Fruit fly (Drosophila melanogaster): ENCODE data around the gene bdwf.

bdwf gene

DNA sequence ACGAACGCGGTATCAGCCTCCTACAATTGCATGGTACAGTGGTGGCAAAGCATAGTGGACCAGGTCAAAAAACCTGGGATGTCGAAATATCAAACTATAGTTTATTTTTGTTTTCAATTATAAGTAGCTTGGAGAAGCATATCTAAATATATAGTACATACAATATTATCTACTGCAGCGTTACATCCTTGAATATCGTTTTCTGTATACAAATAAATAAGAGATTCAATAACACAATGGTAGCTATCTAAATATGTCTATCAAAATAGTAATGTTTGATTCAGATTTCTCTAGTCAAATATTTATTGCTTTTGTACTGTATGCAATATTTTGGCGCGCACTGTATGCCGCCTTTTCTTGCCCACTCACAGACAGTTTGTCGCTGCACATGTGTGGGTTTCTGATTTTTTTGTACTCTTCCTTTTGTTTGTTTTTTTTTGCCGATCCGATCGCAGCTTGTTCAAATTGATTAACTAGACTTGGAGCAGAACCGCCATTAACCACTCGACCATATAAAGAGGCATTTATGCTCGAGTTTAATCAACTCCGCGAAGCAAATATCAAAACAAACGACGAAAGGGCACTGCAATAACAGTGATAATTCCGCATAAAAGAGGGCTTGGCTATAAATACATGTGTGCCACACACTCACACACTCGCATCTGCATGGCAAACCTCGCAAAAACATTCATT is 37.9 kb upstream of the bdwf start:
- TF ChIP-seq EcR (GFP tag; optimal IDR thresholded peaks at IDR 0.05) (peak; percentile 92), Ets98B (GFP tag; IDR thresholded peaks at IDR 0.05) (peak; percentile 94), CG34367 (tag; optimal IDR thresholded peaks at IDR 0.05) (peak; percentile 96), Snoo (tag; optimal IDR thresholded peaks at IDR 0.05) (peak; percentile 97), CG8301 (tag; optimal IDR thresholded peaks at IDR 0.05) (peak; percentile 98), CG15710 (tag; optimal IDR thresholded peaks at IDR 0.05) (peak; percentile 97), CG10348 (GFP tag; IDR thresholded peaks at IDR 0.05) (peak; percentile 74), gl (tag; optimal IDR thresholded peaks at IDR 0.05) (peak; percentile 89), Pif1B (GFP tag; optimal IDR thresholded peaks at IDR 0.05) (peak; percentile 95), CG13204 (GFP tag; optimal IDR thresholded peaks at IDR 0.05) (peak; percentile 94), CG4496 (GFP tag; IDR thresholded peaks at IDR 0.05) (peak; percentile 96), CG8159 (tag; optimal IDR thresholded peaks at IDR 0.05) (peak; percentile 98), rn (GFP tag; IDR thresholded peaks at IDR 0.05) (peak; percentile 92), CG9948 (tag; optimal IDR thresholded peaks at IDR 0.05) (peak; percentile 97), D1 (tag; optimal IDR thresholded peaks at IDR 0.05) (peak; percentile 99), CG17806 (tag; optimal IDR thresholded peaks at IDR 0.05) (peak; percentile 97), CG12605 (GFP tag; IDR thresholded peaks at IDR 0.05) (peak; percentile 90), fd96Ca (GFP tag; IDR thresholded peaks at IDR 0.05) (peak; percentile 88), CG32121 (GFP tag; IDR thresholded peaks at IDR 0.05) (peak; percentile 96), Pif1A (GFP tag; optimal IDR thresholded peaks at IDR 0.05) (peak; percentile 98), CG14655 (GFP tag; optimal IDR thresholded peaks at IDR 0.05) (peak; percentile 99)

DNA sequence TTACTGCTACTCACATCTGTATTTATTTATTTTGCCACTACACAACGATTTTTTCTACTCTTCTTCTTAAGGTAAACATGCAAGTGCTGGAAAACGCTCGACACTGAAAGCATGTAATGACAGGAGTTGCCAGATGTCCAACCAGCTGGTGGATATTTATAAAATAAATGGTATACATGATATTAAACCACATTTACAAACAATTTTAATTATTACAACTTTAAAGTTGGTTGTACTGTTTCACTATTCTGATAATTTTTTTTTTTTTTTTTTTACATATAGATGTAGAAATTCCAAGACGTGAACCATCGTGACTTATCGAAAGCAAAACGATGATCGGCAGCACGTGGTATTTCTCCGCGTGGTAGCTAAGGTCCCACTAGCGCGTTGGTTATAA is 36.9 kb upstream of the bdwf start, which contains the start of the genes Keap1 and kuk:
Gene Keap1 (minus strand): TSS at position 87 of the 397 bp plus-strand sequence.
Gene kuk (plus strand): TSS at position 386 of the 397 bp plus-strand sequence.
- TF ChIP-seq CG14655 (GFP tag; optimal IDR thresholded peaks at IDR 0.05) (peak; percentile 13), CG15710 (tag; optimal IDR thresholded peaks at IDR 0.05) (peak; percentile 48), CG8301 (tag; optimal IDR thresholded peaks at IDR 0.05) (no peak), rn (GFP tag; IDR thresholded peaks at IDR 0.05) (0 out of 2 replicates have a peak, but pooled peaks have one; percentile 16), Snoo (tag; optimal IDR thresholded peaks at IDR 0.05) (peak; percentile 3), CG9948 (tag; optimal IDR thresholded peaks at IDR 0.05) (peak; percentile 7), CG4496 (GFP tag; IDR thresholded peaks at IDR 0.05) (peak; percentile 69; the same call in 2 of the 3 replicates), Pif1A (GFP tag; optimal IDR thresholded peaks at IDR 0.05) (no peak), CG8159 (tag; optimal IDR thresholded peaks at IDR 0.05) (peak; percentile 17), Ets98B (GFP tag; IDR thresholded peaks at IDR 0.05) (peak; percentile 22; the same call in 1 of the 2 replicates), gl (tag; optimal IDR thresholded peaks at IDR 0.05) (no peak)

DNA sequence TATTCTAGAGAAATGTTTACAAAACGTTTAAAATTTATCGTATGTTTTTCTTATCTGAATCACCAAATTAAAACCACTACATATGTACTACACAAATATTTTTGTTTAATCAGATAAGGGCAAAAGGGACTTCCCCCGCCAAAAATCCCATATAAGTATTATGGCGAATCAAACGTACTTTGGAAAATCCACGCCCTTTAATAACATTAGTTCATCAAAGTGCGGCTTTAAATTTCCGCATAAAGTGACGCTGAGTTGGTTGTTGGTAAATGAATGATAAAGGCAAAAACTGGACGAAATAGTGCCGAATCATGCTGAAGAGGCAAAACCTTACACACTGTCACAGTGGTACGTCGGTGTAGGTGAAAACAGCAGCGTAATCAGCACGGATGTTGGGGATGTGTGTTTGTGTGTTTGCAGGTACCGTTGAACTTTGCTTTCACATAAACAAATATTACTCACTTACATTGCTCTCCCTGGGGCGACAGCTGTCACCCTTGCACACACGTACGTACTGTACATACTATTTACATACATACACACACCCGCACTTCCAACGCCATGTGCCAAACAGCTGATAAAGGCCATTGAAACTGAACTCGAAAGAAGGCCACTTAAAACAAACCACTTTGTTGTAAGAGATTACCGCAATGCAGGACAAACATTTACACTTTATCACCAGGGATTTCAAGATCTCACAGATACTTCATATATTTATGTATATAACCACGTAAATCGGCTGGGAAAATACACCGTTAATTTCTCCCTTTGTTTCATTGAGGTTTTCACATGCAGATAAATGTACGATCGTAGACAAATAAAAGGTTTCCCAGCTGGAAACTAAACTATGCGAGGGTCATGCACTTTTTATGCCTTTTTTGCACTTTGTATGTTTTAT is 36.3 kb upstream of the bdwf start:
- no peak for TF ChIP-seq CG14655 (GFP tag; optimal IDR thresholded peaks at IDR 0.05)
- no peak for TF ChIP-seq Snoo (tag; optimal IDR thresholded peaks at IDR 0.05)
- TF ChIP-seq EcR (GFP tag; optimal IDR thresholded peaks at IDR 0.05) = peak; percentile 96
- TF ChIP-seq D1 (tag; optimal IDR thresholded peaks at IDR 0.05) = peak; percentile 57
- TF ChIP-seq CG17806 (tag; optimal IDR thresholded peaks at IDR 0.05) = no peak
- TF ChIP-seq CG8159 (tag; optimal IDR thresholded peaks at IDR 0.05) = no peak
- no peak for TF ChIP-seq CG8301 (tag; optimal IDR thresholded peaks at IDR 0.05)
- TF ChIP-seq CG12605 (GFP tag; IDR thresholded peaks at IDR 0.05) = peak; percentile 36; the same call in 1 of the 2 replicates
- TF ChIP-seq CG34367 (tag; optimal IDR thresholded peaks at IDR 0.05) = no peak
- TF ChIP-seq Ets98B (GFP tag; IDR thresholded peaks at IDR 0.05) = peak; percentile 12; the same call in 1 of the 2 replicates
- TF ChIP-seq CG10348 (GFP tag; IDR thresholded peaks at IDR 0.05) = no peak
- no peak for TF ChIP-seq CG15710 (tag; optimal IDR thresholded peaks at IDR 0.05)
- peak; percentile 8 for TF ChIP-seq Pif1A (GFP tag; optimal IDR thresholded peaks at IDR 0.05)
- no peak for TF ChIP-seq CG32121 (GFP tag; IDR thresholded peaks at IDR 0.05)
- peak; percentile 8 for TF ChIP-seq CG13204 (GFP tag; optimal IDR thresholded peaks at IDR 0.05)
- peak; percentile 44; the same call in 1 of the 3 replicates for TF ChIP-seq CG4496 (GFP tag; IDR thresholded peaks at IDR 0.05)
- peak; percentile 65 for TF ChIP-seq gl (tag; optimal IDR thresholded peaks at IDR 0.05)
- TF ChIP-seq CG9948 (tag; optimal IDR thresholded peaks at IDR 0.05) = no peak
- no peak for TF ChIP-seq fd96Ca (GFP tag; IDR thresholded peaks at IDR 0.05)
- peak; percentile 21 for TF ChIP-seq Pif1B (GFP tag; optimal IDR thresholded peaks at IDR 0.05)

- TF ChIP-seq CG34367 (tag; optimal IDR thresholded peaks at IDR 0.05) (no peak), gl (tag; optimal IDR thresholded peaks at IDR 0.05) (no peak), CG14655 (GFP tag; optimal IDR thresholded peaks at IDR 0.05) (no peak), CG12605 (GFP tag; IDR thresholded peaks at IDR 0.05) (peak; percentile 52), CG4496 (GFP tag; IDR thresholded peaks at IDR 0.05) (peak; percentile 51; the same call in 1 of the 3 replicates), CG9948 (tag; optimal IDR thresholded peaks at IDR 0.05) (no peak), CG8301 (tag; optimal IDR thresholded peaks at IDR 0.05) (no peak), CG13204 (GFP tag; optimal IDR thresholded peaks at IDR 0.05) (no peak), CG32121 (GFP tag; IDR thresholded peaks at IDR 0.05) (0 out of 2 replicates have a peak, but pooled peaks have one; percentile 15), D1 (tag; optimal IDR thresholded peaks at IDR 0.05) (no peak), fd96Ca (GFP tag; IDR thresholded peaks at IDR 0.05) (peak; percentile 33; the same call in 1 of the 3 replicates), CG10348 (GFP tag; IDR thresholded peaks at IDR 0.05) (no peak), Snoo (tag; optimal IDR thresholded peaks at IDR 0.05) (no peak), CG8159 (tag; optimal IDR thresholded peaks at IDR 0.05) (no peak), CG15710 (tag; optimal IDR thresholded peaks at IDR 0.05) (no peak), Ets98B (GFP tag; IDR thresholded peaks at IDR 0.05) (peak; percentile 23; the same call in 1 of the 2 replicates), rn (GFP tag; IDR thresholded peaks at IDR 0.05) (no peak), Pif1B (GFP tag; optimal IDR thresholded peaks at IDR 0.05) (no peak), CG17806 (tag; optimal IDR thresholded peaks at IDR 0.05) (no peak), EcR (GFP tag; optimal IDR thresholded peaks at IDR 0.05) (peak; percentile 88)
These were observed 35.1 kb upstream of the bdwf start for dm6 chr3R:17077968-17078417.
